Worm (Caenorhabditis elegans) whole organism, L3 larva: ENCODE results near the gene B0334.13.
A peak's percentile ranks its signal among the peaks of the same experiment; 100 is the strongest.

ENCODE experiments used
- R02D3.7 ChIP-seq: fragments of 150-350 bp; optimal IDR thresholded peaks from 2 replicates; lab custom pipeline; 2014; ENCODE audit warnings: missing biosample characterization, missing genetic modification characterization
- aly-2 ChIP-seq: fragments of 150-350 bp; optimal IDR thresholded peaks from 2 replicates; lab custom pipeline; 2014; ENCODE audit warnings: missing biosample characterization, missing genetic modification characterization
- ama-1 ChIP-seq: fragments of 150-350 bp; optimal IDR thresholded peaks from 2 replicates; lab custom pipeline; 2018
- ceh-28 ChIP-seq: fragments of 150-350 bp; optimal IDR thresholded peaks from 2 replicates; lab custom pipeline; 2014; ENCODE audit warnings: missing biosample characterization, missing genetic modification reagents, missing genetic modification characterization
- ceh-82 ChIP-seq: fragments of 150-350 bp; optimal IDR thresholded peaks from 2 replicates; lab custom pipeline; 2014; ENCODE audit warnings: missing biosample characterization, missing genetic modification characterization
- ceh-9 ChIP-seq: sonication (generic microtip); optimal IDR thresholded peaks from 2 replicates; lab custom pipeline; 2018; ENCODE audit warnings: missing biosample characterization, missing genetic modification characterization
- daf-12 ChIP-seq: fragments of 150-350 bp; optimal IDR thresholded peaks from 2 replicates; lab custom pipeline; 2014; ENCODE audit warnings: missing biosample characterization, missing genetic modification reagents, missing genetic modification characterization
- elt-1 ChIP-seq: fragments of 150-350 bp; optimal IDR thresholded peaks from 2 replicates; lab custom pipeline; 2014; ENCODE audit warnings: missing biosample characterization, missing genetic modification characterization
- elt-2 ChIP-seq: sonication (generic microtip); optimal IDR thresholded peaks from 2 replicates; lab custom pipeline; 2016; ENCODE audit warnings: missing genetic modification reagents, mild to moderate bottlenecking, missing genetic modification characterization, missing compliant biosample characterization
- elt-3 ChIP-seq, 3 experiments: fragments of 150-350 bp in 1 of 3; sonication (generic microtip) in 2 of 3; optimal IDR thresholded peaks; 2 replicates in 2 of 3; 4 replicates in 1 of 3; lab custom pipeline; 2014 to 2017; ENCODE audit warnings: missing biosample characterization in 3 of 3, missing genetic modification characterization in 3 of 3
- eor-1 ChIP-seq, 2 experiments: fragments of 150-350 bp; optimal IDR thresholded peaks; 2 replicates each; lab custom pipeline; 2014 to 2018; ENCODE audit warnings: missing biosample characterization in 2 of 2, missing genetic modification characterization in 2 of 2
- fkh-10 ChIP-seq: sonication (generic microtip); optimal IDR thresholded peaks from 2 replicates; lab custom pipeline; 2017; ENCODE audit warnings: missing biosample characterization, missing genetic modification reagents, missing genetic modification characterization
- fkh-2 ChIP-seq: fragments of 150-350 bp; optimal IDR thresholded peaks from 2 replicates; lab custom pipeline; 2014; ENCODE audit warnings: missing biosample characterization, missing genetic modification reagents, missing genetic modification characterization
- hmg-11 ChIP-seq: sonication (generic microtip); optimal IDR thresholded peaks from 2 replicates; lab custom pipeline; 2016; ENCODE audit warnings: missing genetic modification characterization, missing compliant biosample characterization
- jun-1 ChIP-seq: fragments of 150-350 bp; optimal IDR thresholded peaks from 2 replicates; lab custom pipeline; 2014; ENCODE audit warnings: missing biosample characterization, missing genetic modification reagents, missing genetic modification characterization
- lin-15B ChIP-seq: fragments of 150-350 bp; optimal IDR thresholded peaks from 2 replicates; lab custom pipeline; 2014; ENCODE audit warnings: missing biosample characterization, missing genetic modification characterization
- lin-39 ChIP-seq: fragments of 150-350 bp; optimal IDR thresholded peaks from 2 replicates; lab custom pipeline; 2018; ENCODE audit warnings: missing biosample characterization, missing genetic modification reagents, missing genetic modification characterization
- lsy-12 ChIP-seq: sonication (generic microtip); optimal IDR thresholded peaks from 2 replicates; lab custom pipeline; 2016; ENCODE audit warnings: mild to moderate bottlenecking, missing genetic modification characterization, missing compliant biosample characterization
- mdl-1 ChIP-seq: fragments of 150-350 bp; optimal IDR thresholded peaks from 2 replicates; lab custom pipeline; 2014; ENCODE audit warnings: missing biosample characterization, missing genetic modification characterization
- nfya-1 ChIP-seq: sonication (generic microtip); optimal IDR thresholded peaks from 2 replicates; lab custom pipeline; 2017; ENCODE audit warnings: missing genetic modification characterization, mild to moderate bottlenecking, missing compliant biosample characterization, antibody characterized with exemption, moderate library complexity; ENCODE audit not compliant: insufficient read depth
- nhr-11 ChIP-seq: fragments of 150-350 bp; optimal IDR thresholded peaks from 2 replicates; lab custom pipeline; 2014; ENCODE audit warnings: missing biosample characterization, missing genetic modification characterization
- nhr-12 ChIP-seq: fragments of 150-350 bp; optimal IDR thresholded peaks from 2 replicates; lab custom pipeline; 2014; ENCODE audit warnings: missing biosample characterization, missing genetic modification characterization
- nhr-23 ChIP-seq: fragments of 150-350 bp; optimal IDR thresholded peaks from 2 replicates; lab custom pipeline; 2014; ENCODE audit warnings: missing biosample characterization, missing genetic modification reagents, missing genetic modification characterization
- nhr-237 ChIP-seq: fragments of 150-350 bp; optimal IDR thresholded peaks from 2 replicates; lab custom pipeline; 2014; ENCODE audit warnings: missing biosample characterization, missing genetic modification characterization
- nhr-25 ChIP-seq: sonication (generic microtip); optimal IDR thresholded peaks from 2 replicates; lab custom pipeline; 2017; ENCODE audit warnings: missing biosample characterization, missing genetic modification characterization
- nhr-28 ChIP-seq: fragments of 150-350 bp; optimal IDR thresholded peaks from 2 replicates; lab custom pipeline; 2014; ENCODE audit warnings: missing biosample characterization, missing genetic modification characterization
- nhr-43 ChIP-seq: sonication (generic microtip); optimal IDR thresholded peaks from 2 replicates; lab custom pipeline; 2016; ENCODE audit warnings: mild to moderate bottlenecking, missing genetic modification characterization, missing compliant biosample characterization; ENCODE audit not compliant: poor library complexity, severe bottlenecking
- nhr-76 ChIP-seq: fragments of 150-350 bp; sonication (generic microtip); optimal IDR thresholded peaks from 5 replicates; lab custom pipeline; 2014; ENCODE audit warnings: missing biosample characterization, missing genetic modification characterization
- nhr-77 ChIP-seq: fragments of 150-350 bp; optimal IDR thresholded peaks from 2 replicates; lab custom pipeline; 2014; ENCODE audit warnings: missing biosample characterization, missing genetic modification characterization
- pha-4 ChIP-seq: fragments of 150-350 bp; optimal IDR thresholded peaks from 2 replicates; lab custom pipeline; 2014; ENCODE audit warnings: missing biosample characterization, missing genetic modification reagents, missing genetic modification characterization
- pqm-1 ChIP-seq: fragments of 150-350 bp; optimal IDR thresholded peaks from 2 replicates; lab custom pipeline; 2017; ENCODE audit warnings: missing biosample characterization, missing genetic modification characterization, inconsistent platforms
- snpc-4 ChIP-seq: fragments of 150-350 bp; optimal IDR thresholded peaks from 2 replicates; lab custom pipeline; 2014; ENCODE audit warnings: missing biosample characterization, missing genetic modification characterization
- tbx-2 ChIP-seq: sonication (generic microtip); optimal IDR thresholded peaks from 2 replicates; lab custom pipeline; 2016; ENCODE audit warnings: mild to moderate bottlenecking, missing genetic modification characterization, missing compliant biosample characterization
- unc-39 ChIP-seq: sonication (generic microtip); optimal IDR thresholded peaks from 4 replicates; lab custom pipeline; 2017; ENCODE audit warnings: missing biosample characterization, missing genetic modification characterization
- unc-62 ChIP-seq: fragments of 150-350 bp; sonication (generic microtip); optimal IDR thresholded peaks from 4 replicates; lab custom pipeline; 2014; ENCODE audit warnings: missing biosample characterization, missing genetic modification reagents, missing genetic modification characterization
- ztf-11 ChIP-seq: fragments of 150-350 bp; optimal IDR thresholded peaks from 2 replicates; lab custom pipeline; 2014; ENCODE audit warnings: missing biosample characterization, missing genetic modification characterization
- ztf-4 ChIP-seq: fragments of 150-350 bp; optimal IDR thresholded peaks from 2 replicates; lab custom pipeline; 2014; ENCODE audit warnings: missing biosample characterization, missing genetic modification characterization

Gene B0334.13

ce11 chrII:11533716-11534115 is 45.6 kb downstream of the B0334.13 start, which contains the start of gene mdt-8:
Gene mdt-8 (minus strand): TSS chrII:11533816.
- TF ChIP-seq elt-1 (no peak), fkh-10 (GFP tag; lab: Kevin White, UChicago) (no peak), lin-39 (tag; lab: Kevin White, UChicago) (no peak), nhr-77 (no peak), nhr-43 (no peak), hmg-11 (tag; lab: Kevin White, UChicago) (no peak), fkh-2 (tag; lab: Kevin White, UChicago) (no peak), snpc-4 (tag; lab: Kevin White, UChicago) (no peak), elt-2 (tag; lab: Kevin White, UChicago) (no peak), mdl-1 (no peak), ztf-4 (tag; lab: Kevin White, UChicago) (no peak), nhr-11 (no peak), nfya-1 (no peak), nhr-28 (tag; lab: Kevin White, UChicago) (no peak), eor-1 (tag; optimal IDR thresholded peaks at IDR 0.05; lab: Kevin White, UChicago) (no peak), elt-3 (tag; optimal IDR thresholded peaks at IDR 0.05; lab: Kevin White, UChicago) (no peak), pha-4 (tag; lab: Kevin White, UChicago) (no peak), daf-12 (tag; lab: Kevin White, UChicago) (no peak), nhr-237 (tag; lab: Kevin White, UChicago) (no peak), ztf-11 (tag; lab: Kevin White, UChicago) (no peak)
- TF ChIP-seq, all 47 proteins: peak for 0

- TF ChIP-seq nhr-23, result peak; percentile 64
- TF ChIP-seq nhr-25, result peak; percentile 46
- TF ChIP-seq hmg-11 (tag; lab: Kevin White, UChicago), result peak; percentile 18
- TF ChIP-seq jun-1 (tag; lab: Kevin White, UChicago), result peak; percentile 77
- TF ChIP-seq nhr-43, result peak; percentile 67
- peak; percentile 40 for TF ChIP-seq elt-2 (tag; lab: Kevin White, UChicago)
- TF ChIP-seq lin-15B (tag; lab: Kevin White, UChicago), result peak; percentile 81
- peak; percentile 18 for TF ChIP-seq ztf-4 (tag; lab: Kevin White, UChicago)
- TF ChIP-seq lsy-12 (tag; lab: Kevin White, UChicago), result peak; percentile 81
- TF ChIP-seq tbx-2 (tag; lab: Kevin White, UChicago), result peak; percentile 47
- TF ChIP-seq R02D3.7 (tag; lab: Kevin White, UChicago), result peak; percentile 57
- TF ChIP-seq ceh-82, result peak; percentile 67
- peak; percentile 72 for TF ChIP-seq ceh-28 (tag; lab: Kevin White, UChicago)
- peak; percentile 2 for TF ChIP-seq nhr-11
- TF ChIP-seq pha-4 (tag; lab: Kevin White, UChicago), result peak; percentile 67
- peak; percentile 18 for TF ChIP-seq fkh-10 (GFP tag; lab: Kevin White, UChicago)
- TF ChIP-seq lin-39 (tag; lab: Kevin White, UChicago), result peak; percentile 36
- TF ChIP-seq snpc-4 (tag; lab: Kevin White, UChicago), result peak; percentile 76
- TF ChIP-seq nfya-1, result peak; percentile 54
Observed at ce11 chrII:11534429-11535099, 46.5 kb downstream of the B0334.13 start, which contains the start of gene Y62F5A.12. Gene Y62F5A.12 (minus strand): TSS chrII:11534479.

ce11 chrII:11535429-11535828 is 47.3 kb downstream of the B0334.13 start:
- TF ChIP-seq mdl-1 (no peak), lin-15B (tag; lab: Kevin White, UChicago) (no peak), ceh-28 (tag; lab: Kevin White, UChicago) (no peak), ceh-82 (no peak), pqm-1 (no peak), unc-39 (tag; lab: Kevin White, UChicago) (no peak), elt-1 (no peak)

- no peak for TF ChIP-seq ceh-28 (tag; lab: Kevin White, UChicago)
- TF ChIP-seq elt-1, result no peak
- TF ChIP-seq nhr-23, result no peak
- TF ChIP-seq unc-39 (tag; lab: Kevin White, UChicago), result no peak
- TF ChIP-seq nhr-12 (tag; lab: Kevin White, UChicago), result no peak
- no peak for TF ChIP-seq fkh-2 (tag; lab: Kevin White, UChicago)
- no peak for TF ChIP-seq jun-1 (tag; lab: Kevin White, UChicago)
- TF ChIP-seq aly-2 (tag; lab: Kevin White, UChicago), result no peak
- no peak for TF ChIP-seq ceh-9
- no peak for TF ChIP-seq hmg-11 (tag; lab: Kevin White, UChicago)
- no peak for TF ChIP-seq ama-1 (lab: Kevin White, UChicago)
- TF ChIP-seq tbx-2 (tag; lab: Kevin White, UChicago), result no peak
- no peak for TF ChIP-seq unc-62 (GFP tag; lab: Kevin White, UChicago)
- no peak for TF ChIP-seq nhr-76 (tag; lab: Kevin White, UChicago)
- no peak for TF ChIP-seq nhr-237 (tag; lab: Kevin White, UChicago)
- TF ChIP-seq nhr-28 (tag; lab: Kevin White, UChicago), result no peak
Observed at ce11 chrII:11535924-11536323, 47.8 kb downstream of the B0334.13 start.
